Worm (Caenorhabditis elegans): ENCODE data around the gene E02H4.6.

Gene E02H4.6

ce11 chrX:14228764-14229163 is 23.2 kb downstream of the E02H4.6 start (continued):
- TF ChIP-seq ceh-82 (tag; optimal IDR thresholded peaks at IDR 0.05) = no peak
- TF ChIP-seq madf-5 (GFP tag; IDR thresholded peaks at IDR 0.05) = 0 out of 4 replicates have a peak, but pooled peaks of 1 of the 2 experiments have one; percentile 50
- TF ChIP-seq duxl-1 (tag; optimal IDR thresholded peaks at IDR 0.05; ENCODE audit: poor library complexity) = peak; percentile 61
- TF ChIP-seq pha-4 (GFP tag; IDR thresholded peaks at IDR 0.05) = peak; percentile 71; the same call in 1 of the 2 replicates
- no peak for TF ChIP-seq pha-4 (tag; optimal IDR thresholded peaks at IDR 0.05)
- no peak for TF ChIP-seq F10B5.3 (tag; optimal IDR thresholded peaks at IDR 0.05)
- 0 out of 2 replicates have a peak, but pooled peaks have one; percentile 25 for TF ChIP-seq nhr-41 (GFP tag; IDR thresholded peaks at IDR 0.05)
- no peak for TF ChIP-seq lir-3 (tag; optimal IDR thresholded peaks at IDR 0.05)
- TF ChIP-seq aha-1 (tag) = no peak
- no peak for TF ChIP-seq aly-2 (tag; optimal IDR thresholded peaks at IDR 0.05)
- peak; percentile 20 for TF ChIP-seq nhr-48 (tag; optimal IDR thresholded peaks at IDR 0.05)
- 0 out of 2 replicates have a peak, but pooled peaks have one; percentile 64 for TF ChIP-seq dmd-8 (GFP tag; IDR thresholded peaks at IDR 0.05)
- no peak for TF ChIP-seq mep-1 (tag; optimal IDR thresholded peaks at IDR 0.05)
- TF ChIP-seq cey-2 (tag; optimal IDR thresholded peaks at IDR 0.05; ENCODE audit: borderline replicate concordance, insufficient read depth) = no peak
- TF ChIP-seq nhr-102 (tag; optimal IDR thresholded peaks at IDR 0.05) = peak; percentile 42
- TF ChIP-seq hmg-1.1 (GFP tag; IDR thresholded peaks at IDR 0.05) = no peak
- no peak for TF ChIP-seq mdl-1 (tag; optimal IDR thresholded peaks at IDR 0.05)

ce11 chrX:14225273-14225672 is 26.7 kb downstream of the E02H4.6 start, which contains the start of gene cyp-13B2:
cyp-13B2 (plus strand) TSS chrX:14225573.
- TF ChIP-seq ceh-82 (tag; optimal IDR thresholded peaks at IDR 0.05) = no peak
- TF ChIP-seq rbr-2 (tag; optimal IDR thresholded peaks at IDR 0.05) = no peak
- no peak for TF ChIP-seq zfp-2 (tag; optimal IDR thresholded peaks at IDR 0.05)
- TF ChIP-seq gei-8 (GFP tag; optimal IDR thresholded peaks at IDR 0.05) = no peak
- no peak for TF ChIP-seq unc-62 (GFP tag; optimal IDR thresholded peaks at IDR 0.05 in 1 of 2)
- no peak for TF ChIP-seq unc-62 (tag; optimal IDR thresholded peaks at IDR 0.05)
- no peak for TF ChIP-seq zfp-3 (GFP tag; conservative IDR thresholded peaks at IDR 0.05)
- no peak for TF ChIP-seq snpc-1.2 (GFP tag; IDR thresholded peaks at IDR 0.05)
- no peak for TF ChIP-seq tra-1 (GFP tag; IDR thresholded peaks at IDR 0.05)
- TF ChIP-seq dmd-6 (GFP tag; IDR thresholded peaks at IDR 0.05) = no peak
- no peak for TF ChIP-seq ces-1 (GFP tag; optimal IDR thresholded peaks at IDR 0.05)
- TF ChIP-seq saeg-2 (GFP tag; IDR thresholded peaks at IDR 0.05) = no peak
- TF ChIP-seq ZK337.2 (GFP tag; IDR thresholded peaks at IDR 0.05) = no peak
- TF ChIP-seq madf-5 (GFP tag; IDR thresholded peaks at IDR 0.05) = no peak
- no peak for TF ChIP-seq spr-3 (GFP tag; optimal IDR thresholded peaks at IDR 0.05)
- no peak for TF ChIP-seq R02D3.7 (tag; optimal IDR thresholded peaks at IDR 0.05)
- TF ChIP-seq nhr-6 (tag; optimal IDR thresholded peaks at IDR 0.05) = no peak
- no peak for TF ChIP-seq daf-8 (GFP tag; IDR thresholded peaks at IDR 0.05)
- TF ChIP-seq pha-4 (GFP tag; IDR thresholded peaks at IDR 0.05) = no peak
- no peak for TF ChIP-seq pha-4 (tag; optimal IDR thresholded peaks at IDR 0.05)

ce11 chrX:14223156-14223555 is 28.8 kb downstream of the E02H4.6 start, which contains the start of gene K06G5.3:
K06G5.3 (minus strand) TSS chrX:14223256.
- TF ChIP-seq mdt-29 (GFP tag; IDR thresholded peaks at IDR 0.05) (no peak), nhr-6 (tag; optimal IDR thresholded peaks at IDR 0.05) (no peak), madf-9 (GFP tag; conservative IDR thresholded peaks at IDR 0.05) (no peak), daf-8 (GFP tag; IDR thresholded peaks at IDR 0.05) (no peak), T20F7.1 (GFP tag; optimal IDR thresholded peaks at IDR 0.05) (no peak), lin-39 (tag; optimal IDR thresholded peaks at IDR 0.05) (no peak), zip-11 (GFP tag; IDR thresholded peaks at IDR 0.05) (no peak), mdl-1 (tag; optimal IDR thresholded peaks at IDR 0.05) (no peak), lsy-2 (tag; optimal IDR thresholded peaks at IDR 0.05) (no peak), jun-1 (tag; optimal IDR thresholded peaks at IDR 0.05) (no peak), F44E2.7 (GFP tag; IDR thresholded peaks at IDR 0.05) (no peak), cey-2 (tag; optimal IDR thresholded peaks at IDR 0.05; ENCODE audit: borderline replicate concordance, insufficient read depth) (no peak), mxl-2 (GFP tag; conservative IDR thresholded peaks at IDR 0.05) (no peak), sdz-12 (GFP tag; optimal IDR thresholded peaks at IDR 0.05) (no peak), set-16 (GFP tag; IDR thresholded peaks at IDR 0.05) (no peak)

Data from whole organism, L4 larva.